Fruit fly (Drosophila melanogaster) whole organism, embryonic: Measurements from ENCODE around the gene MCU.

ENCODE experiments used
- Ada2b ChIP-seq: fragments of 200-800 bp; sonication (Bioruptor generic); IDR thresholded peaks from 2 replicates; pipeline ENCODE4 v1.3.6; 2022; ENCODE audit warnings: missing biosample characterization, missing genetic modification characterization
- CG10543 ChIP-seq: fragments of 200-800 bp; sonication (Bioruptor generic); optimal IDR thresholded peaks from 3 replicates; lab custom pipeline; 2017; ENCODE audit warnings: missing biosample characterization, mild to moderate bottlenecking, missing genetic modification characterization, moderate library complexity
- CG10979 ChIP-seq: fragments of 200-800 bp; sonication (Bioruptor generic); optimal IDR thresholded peaks from 2 replicates; lab custom pipeline; 2018; ENCODE audit warnings: missing biosample characterization, mild to moderate bottlenecking, missing genetic modification characterization, moderate library complexity
- CG11247 ChIP-seq: fragments of 200-800 bp; sonication (Bioruptor generic); IDR thresholded peaks from 2 replicates; pipeline ENCODE4 v1.3.6; 2022; ENCODE audit warnings: missing biosample characterization, missing genetic modification characterization
- CG11723 ChIP-seq: fragments of 200-800 bp; sonication (Bioruptor generic); optimal IDR thresholded peaks from 2 replicates; lab custom pipeline; 2017; ENCODE audit warnings: missing biosample characterization, mild to moderate bottlenecking, missing genetic modification characterization
- CG12104 ChIP-seq: fragments of 200-800 bp; sonication (Bioruptor generic); optimal IDR thresholded peaks from 3 replicates; lab custom pipeline; 2016; ENCODE audit warnings: missing biosample characterization, missing genetic modification characterization
- CG12391 ChIP-seq: fragments of 200-800 bp; sonication (Bioruptor generic); optimal IDR thresholded peaks from 3 replicates; lab custom pipeline; 2018; ENCODE audit warnings: missing biosample characterization, mild to moderate bottlenecking, missing genetic modification characterization, moderate library complexity
- CG13624 ChIP-seq: fragments of 200-800 bp; sonication (Bioruptor generic); optimal IDR thresholded peaks from 2 replicates; lab custom pipeline; 2016; ENCODE audit warnings: missing biosample characterization, missing genetic modification characterization
- CG14014 ChIP-seq: fragments of 200-800 bp; sonication (Bioruptor generic); IDR thresholded peaks from 2 replicates; pipeline ENCODE4 v1.3.6; 2022; ENCODE audit warnings: missing biosample characterization, missing genetic modification characterization
- CG14050 ChIP-seq: fragments of 200-800 bp; sonication (Bioruptor generic); IDR thresholded peaks from 3 replicates; pipeline ENCODE4 v1.3.6; 2022; ENCODE audit warnings: missing biosample characterization, missing genetic modification characterization
- CG15514 ChIP-seq: fragments of 200-800 bp; sonication (Bioruptor generic); optimal IDR thresholded peaks from 3 replicates; lab custom pipeline; 2017; ENCODE audit warnings: missing biosample characterization, missing genetic modification characterization, mild to moderate bottlenecking, moderate library complexity, missing genetic modification reagents
- CG1602 ChIP-seq: fragments of 200-800 bp; sonication (Bioruptor generic); optimal IDR thresholded peaks from 3 replicates; lab custom pipeline; 2016; ENCODE audit warnings: missing biosample characterization, missing genetic modification characterization
- CG1603 ChIP-seq: fragments of 200-800 bp; sonication (Bioruptor generic); optimal IDR thresholded peaks from 2 replicates; lab custom pipeline; 2019; ENCODE audit warnings: missing biosample characterization, mild to moderate bottlenecking, missing genetic modification characterization, moderate library complexity
- CG16815 ChIP-seq: fragments of 200-800 bp; sonication (Bioruptor generic); optimal IDR thresholded peaks from 3 replicates; lab custom pipeline; 2017; ENCODE audit warnings: missing biosample characterization, mild to moderate bottlenecking, missing genetic modification characterization
- CG30020 ChIP-seq: fragments of 200-800 bp; optimal IDR thresholded peaks from 2 replicates; lab custom pipeline; 2019; ENCODE audit warnings: missing biosample characterization, mild to moderate bottlenecking, missing genetic modification characterization, moderate library complexity
- CG3065 ChIP-seq: fragments of 200-800 bp; sonication (Bioruptor generic); optimal IDR thresholded peaks from 2 replicates; lab custom pipeline; 2016; ENCODE audit warnings: missing biosample characterization, missing genetic modification characterization
- CG31224 ChIP-seq: fragments of 200-800 bp; sonication (Bioruptor generic); IDR thresholded peaks from 2 replicates; pipeline ENCODE4 v1.3.6; 2022; ENCODE audit warnings: missing biosample characterization, missing genetic modification characterization
- CG33557 ChIP-seq: fragments of 200-800 bp; sonication (Bioruptor generic); optimal IDR thresholded peaks from 2 replicates; lab custom pipeline; 2019; ENCODE audit warnings: missing biosample characterization, mild to moderate bottlenecking, missing genetic modification characterization, moderate library complexity
- CG34376 ChIP-seq: fragments of 200-800 bp; sonication (Bioruptor generic); optimal IDR thresholded peaks from 2 replicates; lab custom pipeline; 2018; ENCODE audit warnings: missing biosample characterization, mild to moderate bottlenecking, missing genetic modification characterization
- CG4360 ChIP-seq: fragments of 200-800 bp; sonication (Bioruptor generic); IDR thresholded peaks from 2 replicates; pipeline ENCODE4 v1.3.6; 2022; ENCODE audit warnings: missing biosample characterization, missing genetic modification characterization
- CG5245 ChIP-seq: fragments of 200-800 bp; sonication (Bioruptor generic); optimal IDR thresholded peaks from 3 replicates; lab custom pipeline; 2016; ENCODE audit warnings: missing biosample characterization, missing genetic modification characterization
- CG7271 ChIP-seq: fragments of 200-800 bp; sonication (Bioruptor generic); optimal IDR thresholded peaks from 2 replicates; lab custom pipeline; 2018; ENCODE audit warnings: missing biosample characterization, mild to moderate bottlenecking, missing genetic modification characterization, moderate library complexity
- CG8765 ChIP-seq: fragments of 200-800 bp; sonication (Bioruptor generic); IDR thresholded peaks from 2 replicates; pipeline ENCODE4 v1.3.6; 2022; ENCODE audit warnings: missing biosample characterization, missing genetic modification characterization
- CkIIα-i1 ChIP-seq: fragments of 200-800 bp; sonication (Bioruptor generic); IDR thresholded peaks from 2 replicates; pipeline ENCODE4 v1.3.6; 2022; ENCODE audit warnings: missing biosample characterization, missing genetic modification characterization
- D19B ChIP-seq: fragments of 200-800 bp; sonication (Bioruptor generic); optimal IDR thresholded peaks from 2 replicates; lab custom pipeline; 2017; ENCODE audit warnings: missing biosample characterization, mild to moderate bottlenecking, missing genetic modification characterization
- Hr51 ChIP-seq, 2 experiments: fragments of 200-800 bp; sonication (Bioruptor generic); optimal IDR thresholded peaks; 2 replicates in 1 of 2; 3 replicates in 1 of 2; lab custom pipeline; 2016 to 2018; ENCODE audit warnings: missing biosample characterization in 2 of 2, missing genetic modification characterization in 2 of 2, mild to moderate bottlenecking in 1 of 2, moderate library complexity in 1 of 2
- Hr78 ChIP-seq, 2 experiments: fragments of 200-800 bp in 1 of 2; fragments of >200 bp in 1 of 2; sonication (Bioruptor generic) in 1 of 2; optimal IDR thresholded peaks; 2 replicates each; lab custom pipeline; 2017 to 2019; ENCODE audit warnings: missing biosample characterization in 2 of 2, missing genetic modification characterization in 2 of 2, mild to moderate bottlenecking in 1 of 2, moderate library complexity in 1 of 2
- Meics ChIP-seq: fragments of 200-800 bp; sonication (Bioruptor generic); optimal IDR thresholded peaks from 2 replicates; lab custom pipeline; 2017; ENCODE audit warnings: missing biosample characterization, mild to moderate bottlenecking, missing genetic modification characterization
- NC2β ChIP-seq: fragments of 200-800 bp; sonication (Bioruptor generic); optimal IDR thresholded peaks from 2 replicates; lab custom pipeline; 2016; ENCODE audit warnings: missing biosample characterization, missing genetic modification characterization
- Ravus ChIP-seq: fragments of 200-800 bp; sonication (Bioruptor generic); IDR thresholded peaks from 2 replicates; pipeline ENCODE4 v1.3.6; 2022; ENCODE audit warnings: missing biosample characterization, missing genetic modification characterization
- Sox102F ChIP-seq: fragments of 200-800 bp; sonication (Bioruptor generic); optimal IDR thresholded peaks from 2 replicates; lab custom pipeline; 2018; ENCODE audit warnings: missing biosample characterization, mild to moderate bottlenecking, missing genetic modification characterization, moderate library complexity
- Xrp1 ChIP-seq: fragments of 200-800 bp; sonication (Bioruptor generic); IDR thresholded peaks from 2 replicates; pipeline ENCODE4 v1.3.6; 2022; ENCODE audit warnings: missing biosample characterization, missing genetic modification characterization
- al ChIP-seq: fragments of 200-800 bp; sonication (Bioruptor generic); IDR thresholded peaks from 2 replicates; pipeline ENCODE4 v1.3.6; 2022; ENCODE audit warnings: missing biosample characterization, missing genetic modification characterization
- ase ChIP-seq: fragments of 200-800 bp; sonication (Bioruptor generic); IDR thresholded peaks from 3 replicates; pipeline ENCODE4 v1.3.6; 2022; ENCODE audit warnings: missing biosample characterization, missing genetic modification characterization
- corto ChIP-seq: fragments of 200-800 bp; sonication (Bioruptor generic); optimal IDR thresholded peaks from 2 replicates; lab custom pipeline; 2016; ENCODE audit warnings: missing biosample characterization, mild to moderate bottlenecking, missing genetic modification characterization, moderate library complexity
- dan ChIP-seq: fragments of 200-800 bp; sonication (Bioruptor generic); IDR thresholded peaks from 2 replicates; pipeline ENCODE4 v1.3.6; 2022; ENCODE audit warnings: missing biosample characterization, missing genetic modification characterization
- danr ChIP-seq: fragments of 200-800 bp; sonication (Bioruptor generic); IDR thresholded peaks from 2 replicates; pipeline ENCODE4 v1.3.6; 2022; ENCODE audit warnings: missing biosample characterization, missing genetic modification characterization
- dimm ChIP-seq: fragments of 200-800 bp; sonication (Bioruptor generic); IDR thresholded peaks from 2 replicates; pipeline ENCODE4 v1.3.6; 2022; ENCODE audit warnings: missing biosample characterization, missing genetic modification characterization
- emc ChIP-seq: fragments of 200-800 bp; sonication (Bioruptor generic); optimal IDR thresholded peaks from 2 replicates; lab custom pipeline; 2016; ENCODE audit warnings: missing biosample characterization, missing genetic modification characterization
- grn ChIP-seq: fragments of 200-800 bp; sonication (Bioruptor generic); optimal IDR thresholded peaks from 3 replicates; lab custom pipeline; 2017; ENCODE audit warnings: missing biosample characterization, missing genetic modification characterization
- gsb ChIP-seq: fragments of 200-800 bp; sonication (Bioruptor generic); IDR thresholded peaks from 2 replicates; pipeline ENCODE4 v1.3.6; 2022; ENCODE audit warnings: missing biosample characterization, missing genetic modification characterization
- insv ChIP-seq, 2 experiments: fragments of 200-800 bp; sonication (Bioruptor generic); optimal IDR thresholded peaks; 3 replicates each; lab custom pipeline; 2016 to 2018; ENCODE audit warnings: missing biosample characterization in 2 of 2, missing genetic modification characterization in 2 of 2
- lbe ChIP-seq: fragments of 200-800 bp; sonication (Bioruptor generic); optimal IDR thresholded peaks from 2 replicates; lab custom pipeline; 2016; ENCODE audit warnings: missing biosample characterization, mild to moderate bottlenecking, missing genetic modification characterization
- otp ChIP-seq: fragments of 200-800 bp; sonication (Bioruptor generic); IDR thresholded peaks from 3 replicates; pipeline ENCODE4, ENCODE4 v1.3.6; 2022; ENCODE audit warnings: missing biosample characterization, missing genetic modification characterization
- rib ChIP-seq: fragments of 200-800 bp; sonication (Bioruptor generic); IDR thresholded peaks from 2 replicates; pipeline ENCODE4 v1.3.6; 2022; ENCODE audit warnings: missing biosample characterization, missing genetic modification characterization
- sc ChIP-seq, 3 experiments: fragments of >200 bp in 2 of 3; fragments of 200-800 bp in 1 of 3; sonication (Bioruptor generic) in 1 of 3; optimal IDR thresholded peaks; 2 replicates in 2 of 3; 3 replicates in 1 of 3; lab custom pipeline; 2017; ENCODE audit warnings: mild to moderate bottlenecking in 1 of 3, missing biosample characterization in 1 of 3, missing genetic modification characterization in 1 of 3, missing genetic modification reagents in 1 of 3
- stc ChIP-seq: fragments of 200-800 bp; sonication (Bioruptor generic); IDR thresholded peaks from 2 replicates; pipeline ENCODE4 v1.3.6; 2022; ENCODE audit warnings: missing biosample characterization, missing genetic modification characterization
- stwl ChIP-seq: fragments of 200-800 bp; sonication (Bioruptor generic); optimal IDR thresholded peaks from 3 replicates; lab custom pipeline; 2018; ENCODE audit warnings: missing biosample characterization, mild to moderate bottlenecking, missing genetic modification characterization, moderate library complexity
- tgo ChIP-seq: fragments of 200-800 bp; sonication (Bioruptor generic); IDR thresholded peaks from 3 replicates; pipeline ENCODE4 v1.3.6; 2022; ENCODE audit warnings: missing biosample characterization, missing genetic modification characterization
- wor ChIP-seq: fragments of 200-800 bp; sonication (Bioruptor generic); IDR thresholded peaks from 2 replicates; pipeline ENCODE4 v1.3.6; 2022; ENCODE audit warnings: missing biosample characterization, missing genetic modification characterization
- z ChIP-seq: fragments of 200-800 bp; sonication (Bioruptor generic); IDR thresholded peaks from 3 replicates; pipeline ENCODE4 v1.3.6; 2022; ENCODE audit warnings: missing biosample characterization, missing genetic modification characterization
- zen ChIP-seq: fragments of 200-800 bp; sonication (Bioruptor generic); optimal IDR thresholded peaks from 3 replicates; lab custom pipeline; 2018; ENCODE audit warnings: missing biosample characterization, mild to moderate bottlenecking, missing genetic modification characterization, moderate library complexity

MCU gene

dm6 chr3L:6522785-6523184 is 27.8 kb upstream of the MCU start (continued):
- TF ChIP-seq CG11247 (GFP tag; lab: Robert Waterston, UW) (no peak), CG31224 (GFP tag; lab: Robert Waterston, UW) (no peak), CG30020 (tag; lab: Kevin White, UChicago) (no peak), zen (no peak), Hr51 (GFP tag; optimal IDR thresholded peaks at IDR 0.05; lab: Kevin White, UChicago) (no peak), dan (GFP tag; lab: Robert Waterston, UW) (no peak), CG1603 (no peak), CG7271 (tag; lab: Kevin White, UChicago) (no peak), Ada2b (GFP tag; lab: Robert Waterston, UW) (no peak), CG12391 (tag; lab: Kevin White, UChicago) (no peak), CG11723 (peak; percentile 6), Ravus (GFP tag; lab: Robert Waterston, UW) (no peak), CG13624 (GFP tag; lab: Kevin White, UChicago) (no peak), insv (GFP tag; optimal IDR thresholded peaks at IDR 0.05; lab: Kevin White, UChicago) (no peak), CG4360 (GFP tag; lab: Robert Waterston, UW) (no peak), Hr78 (GFP tag; optimal IDR thresholded peaks at IDR 0.05; lab: Kevin White, UChicago) (no peak), stwl (no peak), NC2β (GFP tag; lab: Kevin White, UChicago) (no peak), CG10543 (GFP tag; lab: Kevin White, UChicago) (peak; percentile 62), D19B (no peak), emc (GFP tag; lab: Kevin White, UChicago) (no peak), Xrp1 (no peak), CG12104 (GFP tag; lab: Kevin White, UChicago) (no peak), CG14050 (GFP tag; lab: Robert Waterston, UW) (no peak), CG8765 (GFP tag; lab: Robert Waterston, UW) (no peak), CG33557 (GFP tag; lab: Kevin White, UChicago) (peak; percentile 64), CG3065 (GFP tag; lab: Kevin White, UChicago) (no peak), CG34376 (peak; percentile 76), wor (no peak), z (GFP tag; lab: Robert Waterston, UW) (no peak), stc (GFP tag; lab: Robert Waterston, UW) (no peak), Meics (peak; percentile 50), CG14014 (GFP tag; lab: Robert Waterston, UW) (no peak; the same call in 1 of the 2 replicates), CG15514 (GFP tag; lab: Kevin White, UChicago) (peak; percentile 17), CG10979 (tag; lab: Kevin White, UChicago) (no peak), sc (optimal IDR thresholded peaks at IDR 0.05; lab: Kevin White, UChicago) (no peak), sc (GFP tag; optimal IDR thresholded peaks at IDR 0.05; lab: Kevin White, UChicago) (peak; percentile 18), otp (GFP tag; lab: Robert Waterston, UW) (no peak), CG16815 (GFP tag; lab: Kevin White, UChicago) (no peak), lbe (no peak), Sox102F (no peak), CG5245 (GFP tag; lab: Kevin White, UChicago) (no peak), rib (GFP tag; lab: Robert Waterston, UW) (no peak), ase (no peak), grn (GFP tag; lab: Kevin White, UChicago) (peak; percentile 89), al (GFP tag; lab: Robert Waterston, UW) (no peak), danr (GFP tag; lab: Robert Waterston, UW) (no peak), tgo (GFP tag; lab: Robert Waterston, UW) (no peak), gsb (GFP tag; lab: Robert Waterston, UW) (no peak), corto (no peak), CG1602 (GFP tag; lab: Kevin White, UChicago) (no peak), dimm (GFP tag; lab: Robert Waterston, UW) (no peak), CkIIα-i1 (no peak)
